Fruit fly (Drosophila melanogaster) whole organism, embryonic: Measurements from ENCODE around the gene Rim2.

Source experiments
- Aef1 ChIP-seq: fragments of 200-800 bp; sonication (Bioruptor generic); IDR thresholded peaks from 3 replicates; pipeline ENCODE4 v1.3.6; 2022; ENCODE audit warnings: missing biosample characterization, missing genetic modification characterization
- Asciz ChIP-seq: fragments of 200-800 bp; sonication (Bioruptor generic); optimal IDR thresholded peaks from 2 replicates; lab custom pipeline; 2017; ENCODE audit warnings: missing biosample characterization, mild to moderate bottlenecking, missing genetic modification characterization, missing genetic modification reagents
- B-H1 ChIP-seq: fragments of 200-800 bp; sonication (Bioruptor generic); IDR thresholded peaks from 3 replicates; pipeline ENCODE4 v1.3.6; 2022; ENCODE audit warnings: missing biosample characterization, missing genetic modification characterization
- BtbVII ChIP-seq: fragments of 200-800 bp; sonication (Bioruptor generic); optimal IDR thresholded peaks from 3 replicates; lab custom pipeline; 2017; ENCODE audit warnings: missing biosample characterization, mild to moderate bottlenecking, missing genetic modification characterization
- CG11456 ChIP-seq: fragments of 200-800 bp; sonication (Bioruptor generic); IDR thresholded peaks from 3 replicates; pipeline ENCODE4 v1.3.6; 2022; ENCODE audit warnings: missing biosample characterization, missing genetic modification characterization
- CG12155 ChIP-seq: fragments of 200-800 bp; sonication (Bioruptor generic); optimal IDR thresholded peaks from 3 replicates; lab custom pipeline; 2016; ENCODE audit warnings: missing biosample characterization, missing genetic modification characterization
- CG12769 ChIP-seq: fragments of 200-800 bp; sonication (Bioruptor generic); optimal IDR thresholded peaks from 2 replicates; lab custom pipeline; 2019; ENCODE audit warnings: missing biosample characterization, mild to moderate bottlenecking, missing genetic modification characterization, moderate library complexity
- CG13287 ChIP-seq: fragments of 200-800 bp; sonication (Bioruptor generic); IDR thresholded peaks from 2 replicates; pipeline ENCODE4 v1.3.6; 2022; ENCODE audit warnings: missing biosample characterization, missing genetic modification characterization; ENCODE audit not compliant: partially characterized antibody
- CG13424 ChIP-seq: fragments of 200-800 bp; sonication (Bioruptor generic); optimal IDR thresholded peaks from 2 replicates; lab custom pipeline; 2019; ENCODE audit warnings: missing biosample characterization, mild to moderate bottlenecking, missing genetic modification characterization, moderate library complexity
- CG14014 ChIP-seq: fragments of 200-800 bp; sonication (Bioruptor generic); IDR thresholded peaks from 2 replicates; pipeline ENCODE4 v1.3.6; 2022; ENCODE audit warnings: missing biosample characterization, missing genetic modification characterization
- CG1647 ChIP-seq: fragments of 200-800 bp; sonication (Bioruptor generic); optimal IDR thresholded peaks from 3 replicates; lab custom pipeline; 2016; ENCODE audit warnings: missing biosample characterization, missing genetic modification characterization
- CG18599 ChIP-seq: fragments of 200-800 bp; sonication (Bioruptor generic); optimal IDR thresholded peaks from 3 replicates; lab custom pipeline; 2017; ENCODE audit warnings: missing biosample characterization, missing genetic modification characterization, mild to moderate bottlenecking, moderate library complexity, missing genetic modification reagents
- CG2678 ChIP-seq: fragments of 200-800 bp; sonication (Bioruptor generic); optimal IDR thresholded peaks from 3 replicates; lab custom pipeline; 2019; ENCODE audit warnings: missing biosample characterization, mild to moderate bottlenecking, missing genetic modification characterization, moderate library complexity
- CG30020 ChIP-seq: fragments of 200-800 bp; optimal IDR thresholded peaks from 2 replicates; lab custom pipeline; 2019; ENCODE audit warnings: missing biosample characterization, mild to moderate bottlenecking, missing genetic modification characterization, moderate library complexity
- CG31441 ChIP-seq: fragments of 200-800 bp; sonication (Bioruptor generic); IDR thresholded peaks from 2 replicates; pipeline ENCODE4 v1.3.6; 2022; ENCODE audit warnings: missing biosample characterization, missing genetic modification characterization
- CG4328 ChIP-seq: fragments of 200-800 bp; sonication (Bioruptor generic); optimal IDR thresholded peaks from 3 replicates; lab custom pipeline; 2017; ENCODE audit warnings: missing biosample characterization, missing genetic modification reagents, missing genetic modification characterization
- CG7786 ChIP-seq: fragments of 200-800 bp; sonication (Bioruptor generic); optimal IDR thresholded peaks from 2 replicates; lab custom pipeline; 2016; ENCODE audit warnings: missing biosample characterization, missing genetic modification characterization
- CG7987 ChIP-seq: fragments of 200-800 bp; sonication (Bioruptor generic); optimal IDR thresholded peaks from 2 replicates; lab custom pipeline; 2018; ENCODE audit warnings: missing biosample characterization, mild to moderate bottlenecking, missing genetic modification characterization, moderate library complexity
- CG8478 ChIP-seq: fragments of >200 bp; optimal IDR thresholded peaks from 2 replicates; lab custom pipeline; 2018
- Dll ChIP-seq: fragments of 200-800 bp; sonication (Bioruptor generic); IDR thresholded peaks from 4 replicates; pipeline ENCODE4 v1.3.6; 2022; ENCODE audit warnings: missing biosample characterization, missing genetic modification characterization; ENCODE audit not compliant: partially characterized antibody
- Doc2 ChIP-seq: fragments of 200-800 bp; sonication (Bioruptor generic); IDR thresholded peaks from 2 replicates; pipeline ENCODE4 v1.3.6; 2022; ENCODE audit warnings: missing biosample characterization, missing genetic modification characterization
- E2f2 ChIP-seq: fragments of 200-800 bp; sonication (Bioruptor generic); IDR thresholded peaks from 2 replicates; pipeline ENCODE4 v1.3.6; 2022; ENCODE audit warnings: missing biosample characterization, missing genetic modification characterization
- HHEX ChIP-seq: fragments of 200-800 bp; sonication (Bioruptor generic); optimal IDR thresholded peaks from 3 replicates; lab custom pipeline; 2017; ENCODE audit warnings: missing biosample characterization, mild to moderate bottlenecking, missing genetic modification characterization, missing genetic modification reagents
- Hey ChIP-seq: fragments of 200-800 bp; sonication (Bioruptor generic); optimal IDR thresholded peaks from 3 replicates; lab custom pipeline; 2018; ENCODE audit warnings: missing biosample characterization, mild to moderate bottlenecking, missing genetic modification characterization
- Jarid2 ChIP-seq: fragments of 200-800 bp; sonication (Bioruptor generic); optimal IDR thresholded peaks from 3 replicates; lab custom pipeline; 2017; ENCODE audit warnings: mild to moderate bottlenecking, missing biosample characterization, missing genetic modification reagents, missing genetic modification characterization
- Med ChIP-seq: fragments of 200-800 bp; sonication (Bioruptor generic); peaks from one replicate; lab custom pipeline; 2016; ENCODE audit warnings: missing biosample characterization, missing genetic modification characterization, mild to moderate bottlenecking, inconsistent platforms, moderate library complexity
- Oaz ChIP-seq: fragments of 200-800 bp; sonication (Bioruptor generic); IDR thresholded peaks from 2 replicates; pipeline ENCODE4 v1.3.6; 2022; ENCODE audit warnings: missing biosample characterization, missing genetic modification characterization
- Rx ChIP-seq: fragments of 200-800 bp; sonication (Bioruptor generic); IDR thresholded peaks from 2 replicates; pipeline ENCODE4 v1.3.6; 2022; ENCODE audit warnings: missing biosample characterization, missing genetic modification characterization
- Side ChIP-seq: fragments of 200-800 bp; sonication (Bioruptor generic); optimal IDR thresholded peaks from 2 replicates; lab custom pipeline; 2016; ENCODE audit warnings: missing biosample characterization, missing genetic modification characterization
- Sin3A ChIP-seq: fragments of >200 bp; optimal IDR thresholded peaks from 2 replicates; lab custom pipeline; 2018
- bigmax ChIP-seq: fragments of 200-800 bp; sonication (Bioruptor generic); optimal IDR thresholded peaks from 2 replicates; lab custom pipeline; 2018; ENCODE audit warnings: missing biosample characterization, mild to moderate bottlenecking, missing genetic modification characterization
- br ChIP-seq: fragments of >200 bp; optimal IDR thresholded peaks from 2 replicates; lab custom pipeline; 2017
- caup ChIP-seq: fragments of 200-800 bp; sonication (Bioruptor generic); optimal IDR thresholded peaks from 3 replicates; lab custom pipeline; 2017; ENCODE audit warnings: missing biosample characterization, mild to moderate bottlenecking, missing genetic modification characterization, moderate library complexity; ENCODE audit not compliant: severe bottlenecking
- chm ChIP-seq: fragments of 200-800 bp; sonication (Bioruptor generic); IDR thresholded peaks from 2 replicates; pipeline ENCODE4 v1.3.6; 2022; ENCODE audit warnings: missing biosample characterization, missing genetic modification characterization
- chn ChIP-seq: fragments of 200-800 bp; sonication (Bioruptor generic); optimal IDR thresholded peaks from 2 replicates; lab custom pipeline; 2016; ENCODE audit warnings: missing biosample characterization, missing genetic modification characterization
- dimm ChIP-seq: fragments of 200-800 bp; sonication (Bioruptor generic); IDR thresholded peaks from 2 replicates; pipeline ENCODE4 v1.3.6; 2022; ENCODE audit warnings: missing biosample characterization, missing genetic modification characterization
- dm ChIP-seq: fragments of 200-800 bp; sonication (Bioruptor generic); optimal IDR thresholded peaks from 3 replicates; lab custom pipeline; 2016; ENCODE audit warnings: missing biosample characterization, missing genetic modification characterization
- eyg ChIP-seq: fragments of 200-800 bp; sonication (Bioruptor generic); optimal IDR thresholded peaks from 3 replicates; lab custom pipeline; 2016; ENCODE audit warnings: missing biosample characterization, missing genetic modification characterization
- ftz-f1 ChIP-seq: fragments of 200-800 bp; sonication (Bioruptor generic); optimal IDR thresholded peaks from 2 replicates; lab custom pipeline; 2016; ENCODE audit warnings: missing biosample characterization, missing genetic modification characterization
- gt ChIP-seq: fragments of 200-800 bp; sonication (Bioruptor generic); IDR thresholded peaks from 2 replicates; pipeline ENCODE4 v1.3.6; 2022; ENCODE audit warnings: missing biosample characterization, missing genetic modification characterization
- ind ChIP-seq: fragments of 200-800 bp; sonication (Bioruptor generic); optimal IDR thresholded peaks from 3 replicates; lab custom pipeline; 2016; ENCODE audit warnings: missing biosample characterization, missing genetic modification characterization
- klu ChIP-seq: fragments of 200-800 bp; sonication (Bioruptor generic); IDR thresholded peaks from 2 replicates; pipeline ENCODE4 v1.3.6; 2022; ENCODE audit warnings: missing biosample characterization, missing genetic modification characterization
- mam ChIP-seq: fragments of 200-800 bp; sonication (Bioruptor generic); optimal IDR thresholded peaks from 3 replicates; lab custom pipeline; 2016; ENCODE audit warnings: missing biosample characterization, missing genetic modification characterization
- mld ChIP-seq: fragments of 200-800 bp; sonication (Bioruptor generic); IDR thresholded peaks from 3 replicates; pipeline ENCODE4 v1.3.6; 2022; ENCODE audit warnings: missing biosample characterization, missing genetic modification characterization; ENCODE audit not compliant: partially characterized antibody
- nom ChIP-seq: fragments of 200-800 bp; sonication (Bioruptor generic); optimal IDR thresholded peaks from 2 replicates; lab custom pipeline; 2017; ENCODE audit warnings: missing biosample characterization, missing genetic modification characterization, mild to moderate bottlenecking, moderate library complexity, missing genetic modification reagents
- peb ChIP-seq: fragments of 200-800 bp; sonication (Bioruptor generic); IDR thresholded peaks from 2 replicates; pipeline ENCODE4 v1.3.6; 2022; ENCODE audit warnings: missing biosample characterization, missing genetic modification characterization
- scrt ChIP-seq: fragments of 200-800 bp; sonication (Bioruptor generic); optimal IDR thresholded peaks from 2 replicates; lab custom pipeline; 2018; ENCODE audit warnings: missing biosample characterization, mild to moderate bottlenecking, missing genetic modification characterization, moderate library complexity
- slbo ChIP-seq: fragments of 200-800 bp; sonication (Bioruptor generic); IDR thresholded peaks from 2 replicates; pipeline ENCODE4 v1.3.6; 2022; ENCODE audit warnings: missing biosample characterization, missing genetic modification characterization
- slp2 ChIP-seq: fragments of 200-800 bp; sonication (Bioruptor generic); optimal IDR thresholded peaks from 2 replicates; lab custom pipeline; 2016; ENCODE audit warnings: missing biosample characterization, missing genetic modification characterization
- ttk ChIP-seq: fragments of 200-800 bp; sonication (Bioruptor generic); IDR thresholded peaks from 2 replicates; pipeline ENCODE4 v2.1.2; 2022; ENCODE audit warnings: missing biosample characterization, missing genetic modification characterization
- zfh1 ChIP-seq: fragments of 200-800 bp; sonication (Bioruptor generic); IDR thresholded peaks from 3 replicates; pipeline ENCODE4 v1.3.6; 2022; ENCODE audit warnings: missing biosample characterization, missing genetic modification characterization

Rim2 gene

DNA sequence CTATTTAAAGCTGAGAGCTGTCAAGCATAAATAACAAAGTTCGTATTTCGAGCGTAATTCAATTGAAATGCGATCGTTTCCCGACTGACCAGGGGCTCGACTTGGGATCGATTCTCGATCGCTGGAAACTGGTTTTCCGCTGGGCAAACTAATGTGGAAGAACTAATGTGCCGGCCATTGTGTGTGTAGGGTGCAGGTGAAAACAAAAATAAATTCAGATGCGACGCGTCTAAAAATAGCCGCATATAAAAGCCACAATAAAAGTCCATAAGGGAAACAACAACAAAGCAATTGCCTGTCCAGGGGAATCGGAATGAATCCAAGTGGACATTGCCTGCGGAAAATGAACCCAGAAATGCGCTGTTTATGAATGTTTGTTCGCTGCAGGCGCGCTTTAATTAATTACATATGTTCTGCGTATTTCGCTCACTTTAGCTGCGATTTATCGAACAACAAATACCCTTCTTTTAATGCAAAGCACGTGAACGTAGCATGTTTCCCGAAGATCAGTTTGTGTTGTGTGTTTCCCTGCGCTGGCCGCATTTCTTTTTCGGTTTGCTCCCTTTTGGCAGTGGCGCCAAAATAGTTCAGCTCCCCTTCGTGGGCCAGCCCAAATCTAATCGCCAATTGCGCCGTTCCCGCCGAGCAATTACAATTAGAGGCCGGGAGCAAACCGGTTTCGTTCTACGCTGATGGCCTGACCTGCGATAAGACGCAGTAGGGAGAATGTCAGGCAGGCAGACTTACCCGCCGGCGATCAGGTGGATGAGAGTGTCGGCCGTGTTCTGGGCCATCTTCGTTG, 852 bp downstream of the Rim2 start (continued):
- TF ChIP-seq Side, result no peak
- peak; percentile 20 for TF ChIP-seq slp2 (GFP tag; lab: Kevin White, UChicago)
- no peak for TF ChIP-seq dimm (GFP tag; lab: Robert Waterston, UW)
- TF ChIP-seq zfh1 (GFP tag; lab: Robert Waterston, UW), result 0 out of 3 replicates have a peak, but pooled peaks have one; percentile 32
- TF ChIP-seq E2f2 (GFP tag; lab: Robert Waterston, UW), result no peak
- TF ChIP-seq Aef1 (GFP tag; lab: Robert Waterston, UW), result no peak
- no peak for TF ChIP-seq Rx (GFP tag; lab: Robert Waterston, UW)
- TF ChIP-seq Hey (tag; lab: Kevin White, UChicago), result no peak
- TF ChIP-seq CG13424, result peak; percentile 14
- TF ChIP-seq Oaz, result no peak
- TF ChIP-seq BtbVII (GFP tag; lab: Kevin White, UChicago), result peak; percentile 43
- peak; percentile 49 for TF ChIP-seq CG2678
- no peak for TF ChIP-seq CG11456 (GFP tag; lab: Robert Waterston, UW)
- peak; percentile 6 for TF ChIP-seq dm (GFP tag; lab: Kevin White, UChicago)
- peak; percentile 90 for TF ChIP-seq CG12769 (tag; lab: Kevin White, UChicago)
- TF ChIP-seq CG18599 (GFP tag; lab: Kevin White, UChicago), result peak; percentile 46
- peak; percentile 23 for TF ChIP-seq CG4328 (GFP tag; lab: Kevin White, UChicago)
- no peak for TF ChIP-seq br (lab: Kevin White, UChicago)
- TF ChIP-seq slbo, result peak; percentile 34; the same call in 1 of the 2 replicates
- peak; percentile 74 for TF ChIP-seq Med
- no peak for TF ChIP-seq CG8478
- no peak for TF ChIP-seq CG7786 (GFP tag; lab: Kevin White, UChicago)
- no peak for TF ChIP-seq Jarid2 (GFP tag; lab: Kevin White, UChicago)
- TF ChIP-seq Doc2, result no peak
- TF ChIP-seq ind (GFP tag; lab: Kevin White, UChicago), result peak; percentile 1
- no peak for TF ChIP-seq HHEX (GFP tag; lab: Kevin White, UChicago)
- no peak for TF ChIP-seq scrt (GFP tag; lab: Kevin White, UChicago)
- TF ChIP-seq peb, result no peak
- TF ChIP-seq B-H1 (GFP tag; lab: Robert Waterston, UW), result no peak
- TF ChIP-seq Dll, result no peak
- no peak for TF ChIP-seq klu
- TF ChIP-seq CG31441 (GFP tag; lab: Robert Waterston, UW), result no peak; the same call in 1 of the 2 replicates
- no peak for TF ChIP-seq CG12155 (GFP tag; lab: Kevin White, UChicago)
- peak; percentile 53 for TF ChIP-seq CG7987
- no peak for TF ChIP-seq CG1647 (GFP tag; lab: Kevin White, UChicago)
- peak; percentile 19; the same call in 1 of the 2 replicates for TF ChIP-seq CG14014
- TF ChIP-seq chn, result no peak
- no peak for TF ChIP-seq mam (GFP tag; lab: Kevin White, UChicago)
- no peak for TF ChIP-seq eyg (GFP tag; lab: Kevin White, UChicago)
- TF ChIP-seq caup, result no peak
- TF ChIP-seq gt (GFP tag; lab: Robert Waterston, UW), result no peak
- peak; percentile 14 for TF ChIP-seq Asciz (GFP tag; lab: Kevin White, UChicago)
- TF ChIP-seq chm, result 0 out of 2 replicates have a peak, but pooled peaks have one; percentile 46
- no peak for TF ChIP-seq CG13287
- no peak for TF ChIP-seq mld (GFP tag; lab: Robert Waterston, UW)
- peak; percentile 36 for TF ChIP-seq nom (GFP tag; lab: Kevin White, UChicago)
- TF ChIP-seq ttk (GFP tag; lab: Robert Waterston, UW), result no peak
- TF ChIP-seq ftz-f1 (GFP tag; lab: Kevin White, UChicago), result no peak
- no peak for TF ChIP-seq bigmax
- TF ChIP-seq CG30020, result no peak
- no peak for TF ChIP-seq Sin3A (lab: Kevin White, UChicago)
